Fruit fly (Drosophila melanogaster) whole organism, pupa: ENCODE data around the gene CG42535.

Experiments used
- CG10348 ChIP-seq: fragments of 200-800 bp; sonication (Bioruptor generic); IDR thresholded peaks from 2 replicates; pipeline ENCODE4 v1.3.6; 2022; ENCODE audit warnings: missing biosample characterization, missing genetic modification characterization
- CG12605 ChIP-seq: fragments of 200-800 bp; sonication (Bioruptor generic); IDR thresholded peaks from 2 replicates; pipeline ENCODE4 v1.3.6; 2022; ENCODE audit warnings: missing biosample characterization, missing genetic modification characterization
- CG13204 ChIP-seq: fragments of 200-800 bp; sonication (Bioruptor generic); optimal IDR thresholded peaks from 2 replicates; lab custom pipeline; 2018; ENCODE audit warnings: missing biosample characterization, mild to moderate bottlenecking, missing genetic modification characterization, moderate library complexity
- CG14655 ChIP-seq: fragments of 200-800 bp; sonication (Bioruptor generic); optimal IDR thresholded peaks from 3 replicates; lab custom pipeline; 2017; ENCODE audit warnings: mild to moderate bottlenecking, missing biosample characterization, missing genetic modification reagents, missing genetic modification characterization
- CG15710 ChIP-seq: fragments of 200-800 bp; sonication (Bioruptor generic); optimal IDR thresholded peaks from 2 replicates; lab custom pipeline; 2018; ENCODE audit warnings: missing biosample characterization, mild to moderate bottlenecking, missing genetic modification characterization, moderate library complexity
- CG17806 ChIP-seq: fragments of 200-800 bp; sonication (Bioruptor generic); optimal IDR thresholded peaks from 2 replicates; lab custom pipeline; 2018; ENCODE audit warnings: missing biosample characterization, mild to moderate bottlenecking, missing genetic modification characterization, moderate library complexity
- CG32121 ChIP-seq: fragments of 200-800 bp; sonication (Bioruptor generic); IDR thresholded peaks from 2 replicates; pipeline ENCODE4 v1.3.6; 2022; ENCODE audit warnings: missing biosample characterization, missing genetic modification characterization
- CG34367 ChIP-seq: fragments of 200-800 bp; sonication (Bioruptor generic); optimal IDR thresholded peaks from 2 replicates; lab custom pipeline; 2018; ENCODE audit warnings: missing biosample characterization, mild to moderate bottlenecking, missing genetic modification characterization
- CG4496 ChIP-seq: fragments of 200-800 bp; sonication (Bioruptor generic); IDR thresholded peaks from 3 replicates; pipeline ENCODE4 v1.3.6; 2022; ENCODE audit warnings: missing biosample characterization, missing genetic modification characterization
- CG8159 ChIP-seq: fragments of 200-800 bp; sonication (Bioruptor generic); optimal IDR thresholded peaks from 3 replicates; lab custom pipeline; 2018; ENCODE audit warnings: missing biosample characterization, mild to moderate bottlenecking, missing genetic modification characterization, moderate library complexity
- CG8301 ChIP-seq: fragments of 200-800 bp; sonication (Bioruptor generic); optimal IDR thresholded peaks from 2 replicates; lab custom pipeline; 2018; ENCODE audit warnings: missing biosample characterization, mild to moderate bottlenecking, missing genetic modification characterization
- CG9948 ChIP-seq: fragments of 200-800 bp; sonication (Bioruptor generic); optimal IDR thresholded peaks from 2 replicates; lab custom pipeline; 2018; ENCODE audit warnings: missing biosample characterization, mild to moderate bottlenecking, missing genetic modification characterization, moderate library complexity
- D1 ChIP-seq: fragments of 200-800 bp; sonication (Bioruptor generic); optimal IDR thresholded peaks from 2 replicates; lab custom pipeline; 2018; ENCODE audit warnings: missing biosample characterization, mild to moderate bottlenecking, missing genetic modification characterization, moderate library complexity
- EcR ChIP-seq: fragments of 200-800 bp; sonication (Bioruptor generic); optimal IDR thresholded peaks from 3 replicates; lab custom pipeline; 2019; ENCODE audit warnings: missing biosample characterization, missing genetic modification characterization, mild to moderate bottlenecking, moderate library complexity, missing genetic modification reagents
- Ets98B ChIP-seq: fragments of 200-800 bp; sonication (Bioruptor generic); IDR thresholded peaks from 2 replicates; pipeline ENCODE4 v1.3.6; 2022; ENCODE audit warnings: missing biosample characterization, missing genetic modification characterization
- Pif1A ChIP-seq: fragments of 200-800 bp; sonication (Bioruptor generic); optimal IDR thresholded peaks from 3 replicates; lab custom pipeline; 2016; ENCODE audit warnings: missing biosample characterization, missing genetic modification characterization
- Pif1B ChIP-seq: fragments of 200-800 bp; sonication (Bioruptor generic); optimal IDR thresholded peaks from 3 replicates; lab custom pipeline; 2016; ENCODE audit warnings: missing biosample characterization, missing genetic modification characterization
- Snoo ChIP-seq: fragments of 200-800 bp; sonication (Bioruptor generic); optimal IDR thresholded peaks from 3 replicates; lab custom pipeline; 2017; ENCODE audit warnings: missing biosample characterization, mild to moderate bottlenecking, missing genetic modification characterization, inconsistent platforms
- fd96Ca ChIP-seq: fragments of 200-800 bp; sonication (Bioruptor generic); IDR thresholded peaks from 3 replicates; pipeline ENCODE4 v1.3.6; 2022; ENCODE audit warnings: missing biosample characterization, missing genetic modification characterization
- gl ChIP-seq: fragments of 200-800 bp; sonication (Bioruptor generic); optimal IDR thresholded peaks from 2 replicates; lab custom pipeline; 2018; ENCODE audit warnings: missing biosample characterization, mild to moderate bottlenecking, missing genetic modification characterization
- rn ChIP-seq: fragments of 200-800 bp; sonication (Bioruptor generic); IDR thresholded peaks from 2 replicates; pipeline ENCODE4 v1.3.6; 2022; ENCODE audit warnings: missing biosample characterization, missing genetic modification characterization

Gene CG42535

dm6 chr3L:10625499-10625898 is 5.2 kb downstream of the CG42535 start, which contains the start of gene CG43127:
Gene CG43127, minus strand, starts transcription at chr3L:10625599.
- TF ChIP-seq EcR (GFP tag; lab: Kevin White, UChicago), result no peak
- no peak for TF ChIP-seq CG32121 (GFP tag; lab: Robert Waterston, UW)
- no peak for TF ChIP-seq CG8159 (tag; lab: Kevin White, UChicago)
- TF ChIP-seq rn (GFP tag; lab: Robert Waterston, UW), result no peak
- TF ChIP-seq CG8301 (tag; lab: Kevin White, UChicago), result no peak
- no peak for TF ChIP-seq CG15710
- TF ChIP-seq CG17806 (tag; lab: Kevin White, UChicago), result no peak
- no peak for TF ChIP-seq gl (tag; lab: Kevin White, UChicago)
- TF ChIP-seq CG13204 (GFP tag; lab: Kevin White, UChicago), result no peak
- no peak for TF ChIP-seq D1 (tag; lab: Kevin White, UChicago)
- no peak for TF ChIP-seq Pif1B (GFP tag; lab: Kevin White, UChicago)

- TF ChIP-seq CG8159 (tag; lab: Kevin White, UChicago) (no peak), CG10348 (GFP tag; lab: Robert Waterston, UW) (no peak), fd96Ca (no peak), EcR (GFP tag; lab: Kevin White, UChicago) (no peak), CG4496 (GFP tag; lab: Robert Waterston, UW) (no peak), Pif1A (GFP tag; lab: Kevin White, UChicago) (no peak), CG15710 (no peak), CG34367 (no peak), gl (tag; lab: Kevin White, UChicago) (no peak), rn (GFP tag; lab: Robert Waterston, UW) (no peak), CG17806 (tag; lab: Kevin White, UChicago) (no peak), Ets98B (GFP tag; lab: Robert Waterston, UW) (no peak), CG9948 (tag; lab: Kevin White, UChicago) (no peak), Pif1B (GFP tag; lab: Kevin White, UChicago) (no peak), CG13204 (GFP tag; lab: Kevin White, UChicago) (no peak), Snoo (tag; lab: Kevin White, UChicago) (no peak), CG32121 (GFP tag; lab: Robert Waterston, UW) (no peak), CG12605 (GFP tag; lab: Robert Waterston, UW) (no peak)
Measured at dm6 chr3L:10623476-10623875, 7.3 kb downstream of the CG42535 start, which contains the start of gene CG42521. Gene CG42521, minus strand, starts transcription at chr3L:10623576.

dm6 chr3L:10599512-10599911 is 31.2 kb downstream of the CG42535 start:
- no peak for TF ChIP-seq CG34367
- TF ChIP-seq CG32121 (GFP tag; lab: Robert Waterston, UW), result no peak
- no peak for TF ChIP-seq Snoo (tag; lab: Kevin White, UChicago)
- no peak for TF ChIP-seq EcR (GFP tag; lab: Kevin White, UChicago)
- no peak for TF ChIP-seq CG4496 (GFP tag; lab: Robert Waterston, UW)
- no peak for TF ChIP-seq CG12605 (GFP tag; lab: Robert Waterston, UW)
- TF ChIP-seq rn (GFP tag; lab: Robert Waterston, UW), result no peak
- no peak for TF ChIP-seq CG14655
- no peak for TF ChIP-seq gl (tag; lab: Kevin White, UChicago)
- TF ChIP-seq CG17806 (tag; lab: Kevin White, UChicago), result no peak
- TF ChIP-seq Pif1B (GFP tag; lab: Kevin White, UChicago), result no peak

- no peak for TF ChIP-seq D1 (tag; lab: Kevin White, UChicago)
Measured at dm6 chr3L:10584965-10585364, 45.8 kb downstream of the CG42535 start.

dm6 chr3L:10581688-10582288 is 48.9 kb downstream of the CG42535 start:
- TF ChIP-seq CG34367 (no peak), CG32121 (GFP tag; lab: Robert Waterston, UW) (no peak), gl (tag; lab: Kevin White, UChicago) (no peak), CG17806 (tag; lab: Kevin White, UChicago) (no peak), CG15710 (no peak), CG8159 (tag; lab: Kevin White, UChicago) (no peak), EcR (GFP tag; lab: Kevin White, UChicago) (no peak)
